Worm (Caenorhabditis elegans): ENCODE data around the gene clec-171.

clec-171 gene

DNA sequence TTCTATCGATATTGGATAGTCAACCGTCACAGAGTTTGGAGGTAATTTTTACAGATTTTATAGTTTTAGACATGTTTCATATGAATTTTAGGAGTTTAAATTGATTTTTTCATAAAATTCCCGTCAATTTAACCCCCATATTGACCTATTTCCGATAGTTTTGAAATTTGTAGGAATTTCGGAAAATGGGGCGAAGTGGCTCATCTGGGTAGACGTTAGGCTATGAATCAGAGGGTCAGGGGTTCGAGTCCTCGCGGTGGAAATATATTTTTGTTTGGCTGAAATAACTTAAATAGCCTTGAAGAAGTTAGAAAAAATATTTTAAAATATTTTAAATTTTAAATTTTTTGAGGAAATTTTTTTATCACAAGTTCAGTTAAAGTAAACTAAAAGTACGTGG lies 35.7 kb downstream of the clec-171 start:
- no peak for TF ChIP-seq efl-1 (GFP tag; optimal IDR thresholded peaks at IDR 0.05)
- TF ChIP-seq pbrm-1 (GFP tag; IDR thresholded peaks at IDR 0.05), result no peak
- TF ChIP-seq ccch-3 (GFP tag; optimal IDR thresholded peaks at IDR 0.05), result no peak
- no peak for TF ChIP-seq rpc-1 (optimal IDR thresholded peaks at IDR 0.05)
- peak; percentile 51 for TF ChIP-seq rpc-1 (tag; optimal IDR thresholded peaks at IDR 0.05)
- TF ChIP-seq tbp1 (GFP tag; optimal IDR thresholded peaks at IDR 0.05), result peak; percentile 50

DNA sequence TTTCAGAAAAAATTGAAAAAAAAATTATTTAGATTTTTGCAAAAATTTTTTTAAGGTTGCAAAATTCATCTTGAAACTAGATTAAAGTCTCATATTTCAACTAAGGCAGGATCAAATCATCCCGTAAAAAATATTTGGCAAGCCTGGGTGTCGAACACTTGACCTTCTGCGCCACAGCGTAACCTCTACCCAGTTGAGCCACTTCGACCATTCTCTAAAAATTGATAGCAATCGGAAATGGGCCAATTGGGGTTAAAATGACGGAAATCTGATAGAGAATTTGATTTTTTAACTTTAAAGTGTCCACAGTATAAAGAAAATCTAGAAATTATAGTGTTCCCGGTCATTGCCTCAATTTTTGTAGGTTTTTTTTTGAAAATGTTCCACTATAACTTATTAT lies 37.1 kb downstream of the clec-171 start:
- TF ChIP-seq rec-8 (tag; optimal IDR thresholded peaks at IDR 0.05) (no peak), ZK185.1 (tag; optimal IDR thresholded peaks at IDR 0.05; ENCODE audit: poor library complexity, severe bottlenecking) (no peak), ztf-3 (GFP tag; optimal IDR thresholded peaks at IDR 0.05) (no peak), bed-2 (GFP tag; IDR thresholded peaks at IDR 0.05) (no peak), somi-1 (GFP tag; optimal IDR thresholded peaks at IDR 0.05) (no peak), egl-18 (GFP tag; IDR thresholded peaks at IDR 0.05) (no peak), tbp1 (GFP tag; optimal IDR thresholded peaks at IDR 0.05) (peak; percentile 80), ama-1 (optimal IDR thresholded peaks at IDR 0.05) (no peak), ama-1 (GFP tag; optimal IDR thresholded peaks at IDR 0.05) (no peak), snpc-1.1 (tag; optimal IDR thresholded peaks at IDR 0.05; ENCODE audit: insufficient read depth) (no peak), tbx-9 (tag; optimal IDR thresholded peaks at IDR 0.05; ENCODE audit: borderline replicate concordance) (no peak), dox-1 (GFP tag; IDR thresholded peaks at IDR 0.05) (no peak), repo-1 (tag; optimal IDR thresholded peaks at IDR 0.05) (no peak), F57A8.1 (GFP tag; optimal IDR thresholded peaks at IDR 0.05) (no peak), ceh-91 (GFP tag; IDR thresholded peaks at IDR 0.05) (no peak), F39B2.1 (GFP tag; IDR thresholded peaks at IDR 0.05) (no peak), hmg-1.2 (GFP tag; IDR thresholded peaks at IDR 0.05) (no peak), lin-26 (GFP tag; IDR thresholded peaks at IDR 0.05) (peak; percentile 38; the same call in 1 of the 2 replicates), ets-4 (GFP tag; optimal IDR thresholded peaks at IDR 0.05) (no peak), B0261.1 (tag; optimal IDR thresholded peaks at IDR 0.05) (peak; percentile 47), ztf-6 (GFP tag; IDR thresholded peaks at IDR 0.05) (no peak), rpc-1 (optimal IDR thresholded peaks at IDR 0.05) (peak; percentile 40), rpc-1 (tag; optimal IDR thresholded peaks at IDR 0.05) (peak; percentile 70)

DNA sequence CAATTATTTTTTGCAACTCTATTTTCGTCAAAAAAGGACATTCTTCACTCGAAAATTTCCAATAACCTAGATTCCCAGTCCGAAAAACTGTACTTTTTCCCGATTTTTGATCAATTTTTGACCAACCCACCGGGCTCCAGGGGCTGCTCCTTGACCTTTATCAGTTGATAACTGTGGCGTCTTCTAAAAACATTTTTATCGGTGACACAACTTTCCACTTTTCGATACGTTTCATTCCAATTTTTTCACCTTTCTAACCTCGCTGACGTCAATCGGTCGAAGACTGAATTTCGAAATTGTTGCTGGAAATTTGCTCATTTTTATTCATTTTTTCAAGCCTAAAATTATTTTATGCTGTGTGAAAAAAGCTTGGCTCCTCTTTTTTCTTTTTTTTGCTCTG lies 37.6 kb downstream of the clec-171 start:
- TF ChIP-seq cebp-1 (GFP tag; IDR thresholded peaks at IDR 0.05) (no peak), cebp-1 (tag; optimal IDR thresholded peaks at IDR 0.05) (peak; percentile 38), ceh-27 (GFP tag; optimal IDR thresholded peaks at IDR 0.05) (no peak), ztf-28 (GFP tag; IDR thresholded peaks at IDR 0.05) (0 out of 2 replicates have a peak, but pooled peaks have one; percentile 5), nhr-80 (tag; optimal IDR thresholded peaks at IDR 0.05) (peak; percentile 58), ztf-3 (GFP tag; optimal IDR thresholded peaks at IDR 0.05) (no peak)

DNA sequence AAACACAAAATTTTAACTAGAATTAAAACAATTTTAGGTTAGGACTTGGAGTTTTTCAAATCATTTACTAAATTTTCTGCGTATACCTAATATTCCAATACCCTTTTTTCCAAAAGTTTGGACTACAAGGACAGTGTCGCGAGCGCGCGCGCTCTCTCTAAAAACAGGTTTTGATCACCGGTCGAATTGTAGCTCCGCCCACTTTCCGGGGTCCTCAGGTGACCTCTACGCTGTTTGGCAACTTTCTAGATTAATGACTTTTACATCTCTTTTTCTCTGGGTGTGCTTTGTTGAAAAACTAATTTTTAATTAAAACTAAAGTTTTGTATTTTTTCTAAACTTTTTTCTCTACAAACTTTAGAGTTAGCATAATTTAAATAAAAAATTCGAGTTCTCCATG lies 38.2 kb downstream of the clec-171 start:
- TF ChIP-seq ccch-3 (GFP tag; optimal IDR thresholded peaks at IDR 0.05) (no peak), tbx-9 (tag; optimal IDR thresholded peaks at IDR 0.05; ENCODE audit: borderline replicate concordance) (no peak), ceh-40 (GFP tag; IDR thresholded peaks at IDR 0.05) (no peak), dox-1 (GFP tag; IDR thresholded peaks at IDR 0.05) (no peak), ZK185.1 (tag; optimal IDR thresholded peaks at IDR 0.05; ENCODE audit: poor library complexity, severe bottlenecking) (no peak), snpc-1.3 (tag; optimal IDR thresholded peaks at IDR 0.05; ENCODE audit: insufficient read depth) (no peak), mcd-1 (GFP tag; IDR thresholded peaks at IDR 0.05) (no peak)
